Fruit fly (Drosophila melanogaster) whole organism: ENCODE data around the gene Pkd2.

Experiments used
- CG8478 ChIP-seq: fragments of >200 bp; optimal IDR thresholded peaks from 2 replicates; lab custom pipeline; 2018; ENCODE audit warnings: inconsistent platforms
- pan ChIP-seq: fragments of >200 bp; optimal IDR thresholded peaks from 2 replicates; lab custom pipeline; 2017
- psq ChIP-seq: fragments of >200 bp; optimal IDR thresholded peaks from 2 replicates; lab custom pipeline; 2017

- no peak for TF ChIP-seq CG8478
- no peak for TF ChIP-seq psq
- no peak for TF ChIP-seq pan
These were observed 26.3 kb upstream of the Pkd2 start for dm6 chr2L:12371740-12372139.
